Fruit fly (Drosophila melanogaster) whole organism, prepupa: ENCODE data around the gene CG3407.
A peak's percentile ranks its signal among the peaks of the same experiment; 100 is the strongest.

Experiments used
- CG10631 ChIP-seq: fragments of 200-800 bp; sonication (Bioruptor generic); optimal IDR thresholded peaks from 2 replicates; lab custom pipeline; 2016; ENCODE audit warnings: missing biosample characterization, missing genetic modification characterization
- CG10669 ChIP-seq: fragments of 200-800 bp; sonication (Bioruptor generic); optimal IDR thresholded peaks from 3 replicates; lab custom pipeline; 2018; ENCODE audit warnings: missing biosample characterization, mild to moderate bottlenecking, missing genetic modification characterization, moderate library complexity
- CG11294 ChIP-seq: fragments of 200-800 bp; sonication (Bioruptor generic); IDR thresholded peaks from 2 replicates; pipeline ENCODE4 v1.3.6; 2022; ENCODE audit warnings: missing biosample characterization, missing genetic modification characterization
- CG11762 ChIP-seq: fragments of 200-800 bp; sonication (Bioruptor generic); optimal IDR thresholded peaks from 3 replicates; lab custom pipeline; 2016; ENCODE audit warnings: missing biosample characterization, missing genetic modification characterization; ENCODE audit not compliant: insufficient read depth
- CG11902 ChIP-seq: fragments of 200-800 bp; sonication (Bioruptor generic); optimal IDR thresholded peaks from 3 replicates; lab custom pipeline; 2016; ENCODE audit warnings: missing biosample characterization, missing genetic modification characterization
- CG15336 ChIP-seq: fragments of 200-800 bp; sonication (Bioruptor generic); IDR thresholded peaks from 2 replicates; pipeline ENCODE4 v1.3.6; 2022; ENCODE audit warnings: missing biosample characterization, missing genetic modification characterization
- CG16779 ChIP-seq: fragments of 200-800 bp; sonication (Bioruptor generic); optimal IDR thresholded peaks from 3 replicates; lab custom pipeline; 2017; ENCODE audit warnings: missing biosample characterization, mild to moderate bottlenecking, missing genetic modification characterization
- CG3032 ChIP-seq: fragments of 200-800 bp; optimal IDR thresholded peaks from 2 replicates; lab custom pipeline; 2019; ENCODE audit warnings: missing biosample characterization, mild to moderate bottlenecking, missing genetic modification characterization, moderate library complexity
- CG31627 ChIP-seq: fragments of 200-800 bp; sonication (Bioruptor generic); optimal IDR thresholded peaks from 3 replicates; lab custom pipeline; 2016; ENCODE audit warnings: missing biosample characterization, missing genetic modification characterization
- CG32006 ChIP-seq: fragments of 200-800 bp; sonication (Bioruptor generic); optimal IDR thresholded peaks from 3 replicates; lab custom pipeline; 2017; ENCODE audit warnings: missing biosample characterization, mild to moderate bottlenecking, missing genetic modification characterization
- CG3919 ChIP-seq: fragments of 200-800 bp; sonication (Bioruptor generic); optimal IDR thresholded peaks from 3 replicates; lab custom pipeline; 2016; ENCODE audit warnings: missing biosample characterization, missing genetic modification characterization
- CG6163 ChIP-seq: fragments of 200-800 bp; sonication (Bioruptor generic); IDR thresholded peaks from 3 replicates; pipeline ENCODE4 v1.3.6; 2022; ENCODE audit warnings: missing biosample characterization, missing genetic modification characterization
- CG6276 ChIP-seq: fragments of 200-800 bp; sonication (Bioruptor generic); optimal IDR thresholded peaks from 2 replicates; lab custom pipeline; 2017; ENCODE audit warnings: missing biosample characterization, mild to moderate bottlenecking, missing genetic modification characterization
- CG6792 ChIP-seq: fragments of 200-800 bp; sonication (Bioruptor generic); optimal IDR thresholded peaks from 3 replicates; lab custom pipeline; 2016; ENCODE audit warnings: missing biosample characterization, missing genetic modification characterization
- CG6808 ChIP-seq: fragments of 200-800 bp; sonication (Bioruptor generic); optimal IDR thresholded peaks from 3 replicates; lab custom pipeline; 2017; ENCODE audit warnings: missing biosample characterization, missing genetic modification characterization, mild to moderate bottlenecking, moderate library complexity, missing genetic modification reagents
- CG6854 ChIP-seq: fragments of 200-800 bp; sonication (Bioruptor generic); optimal IDR thresholded peaks from 2 replicates; lab custom pipeline; 2017; ENCODE audit warnings: missing biosample characterization, mild to moderate bottlenecking, missing genetic modification characterization
- CG7368 ChIP-seq: fragments of 200-800 bp; sonication (Bioruptor generic); optimal IDR thresholded peaks from 3 replicates; lab custom pipeline; 2016; ENCODE audit warnings: missing biosample characterization, missing genetic modification characterization
- CG8119 ChIP-seq: fragments of 200-800 bp; sonication (Bioruptor generic); IDR thresholded peaks from 3 replicates; pipeline ENCODE4 v1.3.6; 2022; ENCODE audit warnings: missing biosample characterization, missing genetic modification characterization
- CG8319 ChIP-seq: fragments of 200-800 bp; sonication (Bioruptor generic); optimal IDR thresholded peaks from 3 replicates; lab custom pipeline; 2016; ENCODE audit warnings: missing biosample characterization, missing genetic modification characterization
- CG8632 ChIP-seq: fragments of 200-800 bp; sonication (Bioruptor generic); optimal IDR thresholded peaks from 3 replicates; lab custom pipeline; 2016; ENCODE audit warnings: missing biosample characterization, missing genetic modification characterization
- CG9139 ChIP-seq: fragments of 200-800 bp; sonication (Bioruptor generic); optimal IDR thresholded peaks from 3 replicates; lab custom pipeline; 2017; ENCODE audit warnings: missing biosample characterization, mild to moderate bottlenecking, missing genetic modification characterization
- Eip75B ChIP-seq: fragments of 200-800 bp; sonication (Bioruptor generic); optimal IDR thresholded peaks from 3 replicates; lab custom pipeline; 2016; ENCODE audit warnings: missing biosample characterization, missing genetic modification characterization
- Eip93F ChIP-seq: fragments of 200-800 bp; sonication (Bioruptor generic); optimal IDR thresholded peaks from 2 replicates; lab custom pipeline; 2016; ENCODE audit warnings: missing biosample characterization, mild to moderate bottlenecking, missing genetic modification characterization
- Ets96B ChIP-seq: fragments of 200-800 bp; optimal IDR thresholded peaks from 2 replicates; lab custom pipeline; 2019; ENCODE audit warnings: missing biosample characterization, mild to moderate bottlenecking, missing genetic modification characterization, moderate library complexity
- Hr38 ChIP-seq: sonication (Bioruptor generic); optimal IDR thresholded peaks from 2 replicates; lab custom pipeline; 2016; ENCODE audit warnings: missing biosample characterization, missing genetic modification characterization
- Hr39 ChIP-seq: fragments of 200-800 bp; sonication (Bioruptor generic); optimal IDR thresholded peaks from 2 replicates; lab custom pipeline; 2016; ENCODE audit warnings: missing biosample characterization, missing genetic modification characterization
- Hr4 ChIP-seq: fragments of 200-800 bp; sonication (Bioruptor generic); optimal IDR thresholded peaks from 3 replicates; lab custom pipeline; 2016; ENCODE audit warnings: missing biosample characterization, missing genetic modification characterization
- Lpt ChIP-seq: fragments of 200-800 bp; sonication (Bioruptor generic); optimal IDR thresholded peaks from 3 replicates; lab custom pipeline; 2016; ENCODE audit warnings: missing biosample characterization, missing genetic modification characterization
- Met ChIP-seq: fragments of 200-800 bp; sonication (Bioruptor generic); optimal IDR thresholded peaks from 3 replicates; lab custom pipeline; 2016; ENCODE audit warnings: missing biosample characterization, missing genetic modification characterization
- Sox102F ChIP-seq: fragments of 200-800 bp; sonication (Bioruptor generic); optimal IDR thresholded peaks from 2 replicates; lab custom pipeline; 2016; ENCODE audit warnings: missing biosample characterization, mild to moderate bottlenecking, missing genetic modification characterization
- Sox14 ChIP-seq: fragments of 200-800 bp; sonication (Bioruptor generic); optimal IDR thresholded peaks from 3 replicates; lab custom pipeline; 2016; ENCODE audit warnings: missing biosample characterization, missing genetic modification characterization
- Sox15 ChIP-seq: fragments of 200-800 bp; sonication (Bioruptor generic); optimal IDR thresholded peaks from 3 replicates; lab custom pipeline; 2016; ENCODE audit warnings: missing biosample characterization, missing genetic modification characterization
- acj6 ChIP-seq: fragments of 200-800 bp; sonication (Bioruptor generic); optimal IDR thresholded peaks from 3 replicates; lab custom pipeline; 2016; ENCODE audit warnings: missing biosample characterization, missing genetic modification characterization
- cyc ChIP-seq: fragments of 200-800 bp; sonication (Bioruptor generic); optimal IDR thresholded peaks from 3 replicates; lab custom pipeline; 2016; ENCODE audit warnings: missing biosample characterization, missing genetic modification characterization
- esn ChIP-seq: fragments of 200-800 bp; sonication (Bioruptor generic); optimal IDR thresholded peaks from 2 replicates; lab custom pipeline; 2016; ENCODE audit warnings: missing biosample characterization, mild to moderate bottlenecking, missing genetic modification characterization, moderate library complexity
- fd59A ChIP-seq: fragments of 200-800 bp; sonication (Bioruptor generic); optimal IDR thresholded peaks from 2 replicates; lab custom pipeline; 2017; ENCODE audit warnings: missing biosample characterization, mild to moderate bottlenecking, missing genetic modification characterization, missing genetic modification reagents
- fd85E ChIP-seq: fragments of 200-800 bp; sonication (Bioruptor generic); optimal IDR thresholded peaks from 3 replicates; lab custom pipeline; 2016; ENCODE audit warnings: missing biosample characterization, missing genetic modification characterization
- fkh ChIP-seq: fragments of 200-800 bp; sonication (Bioruptor generic); optimal IDR thresholded peaks from 3 replicates; lab custom pipeline; 2017; ENCODE audit warnings: missing biosample characterization, mild to moderate bottlenecking, missing genetic modification characterization, moderate library complexity
- lz ChIP-seq: fragments of 200-800 bp; sonication (Bioruptor generic); optimal IDR thresholded peaks from 3 replicates; lab custom pipeline; 2016; ENCODE audit warnings: missing biosample characterization, missing genetic modification characterization
- net ChIP-seq: fragments of 200-800 bp; sonication (Bioruptor generic); optimal IDR thresholded peaks from 3 replicates; lab custom pipeline; 2016; ENCODE audit warnings: missing biosample characterization, missing genetic modification characterization
- pdm3 ChIP-seq: fragments of 200-800 bp; sonication (Bioruptor generic); optimal IDR thresholded peaks from 3 replicates; lab custom pipeline; 2016; ENCODE audit warnings: missing biosample characterization, missing genetic modification characterization
- salr ChIP-seq, 2 experiments: fragments of 200-800 bp; sonication (Bioruptor generic); optimal IDR thresholded peaks; 3 replicates each; lab custom pipeline; 2016 to 2018; ENCODE audit warnings: missing biosample characterization in 2 of 2, missing genetic modification characterization in 2 of 2, mild to moderate bottlenecking in 1 of 2
- svp ChIP-seq: fragments of 200-800 bp; sonication (Bioruptor generic); peaks from one replicate; lab custom pipeline; 2016; ENCODE audit warnings: missing biosample characterization, missing genetic modification characterization
- topi ChIP-seq: fragments of 200-800 bp; sonication (Bioruptor generic); optimal IDR thresholded peaks from 3 replicates; lab custom pipeline; 2016; ENCODE audit warnings: missing biosample characterization, missing genetic modification characterization
- vri ChIP-seq: fragments of 200-800 bp; sonication (Bioruptor generic); optimal IDR thresholded peaks from 3 replicates; lab custom pipeline; 2016; ENCODE audit warnings: missing biosample characterization, mild to moderate bottlenecking, missing genetic modification characterization

Gene CG3407

DNA sequence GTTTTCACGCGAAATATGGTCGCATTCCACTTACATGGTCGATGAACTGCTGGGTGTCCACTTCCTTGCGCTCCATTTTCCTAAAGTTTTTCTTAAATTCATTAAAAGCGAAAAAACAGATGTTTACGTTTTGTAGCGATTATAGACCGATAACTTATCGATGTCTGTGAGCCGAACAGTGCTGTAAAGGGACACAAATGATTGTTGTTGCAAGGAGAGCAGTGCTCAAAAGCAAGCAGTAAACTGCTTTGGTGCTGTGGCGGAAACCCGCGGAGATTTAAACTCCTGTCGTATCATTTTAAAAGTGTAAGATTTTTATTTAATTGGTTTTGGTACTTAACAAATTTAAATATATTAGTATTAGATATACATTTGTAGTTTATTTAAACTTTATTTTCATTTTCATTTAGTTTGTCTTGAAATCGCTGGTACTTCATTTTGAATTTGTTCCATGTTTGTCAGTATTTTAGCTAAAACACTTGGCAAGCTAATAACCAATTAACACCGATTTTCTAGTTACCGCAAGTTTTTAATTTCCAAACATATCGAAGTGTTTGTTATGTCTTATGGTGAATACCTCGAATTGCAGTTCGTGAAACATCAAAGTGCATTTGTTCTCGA, at the start of gene CG3407:
TSS of gene CG3407 (minus strand) at position 156 of the 621 bp plus-strand sequence.
- TF ChIP-seq lz (GFP tag; lab: Kevin White, UChicago) (peak; percentile 16), fd59A (GFP tag; lab: Kevin White, UChicago) (peak; percentile 19), Sox15 (GFP tag; lab: Kevin White, UChicago) (no peak), esn (peak; percentile 53), fkh (peak; percentile 53), pdm3 (no peak), CG31627 (peak; percentile 33), cyc (GFP tag; lab: Kevin White, UChicago) (peak; percentile 24), CG11762 (GFP tag; lab: Kevin White, UChicago) (no peak)

DNA sequence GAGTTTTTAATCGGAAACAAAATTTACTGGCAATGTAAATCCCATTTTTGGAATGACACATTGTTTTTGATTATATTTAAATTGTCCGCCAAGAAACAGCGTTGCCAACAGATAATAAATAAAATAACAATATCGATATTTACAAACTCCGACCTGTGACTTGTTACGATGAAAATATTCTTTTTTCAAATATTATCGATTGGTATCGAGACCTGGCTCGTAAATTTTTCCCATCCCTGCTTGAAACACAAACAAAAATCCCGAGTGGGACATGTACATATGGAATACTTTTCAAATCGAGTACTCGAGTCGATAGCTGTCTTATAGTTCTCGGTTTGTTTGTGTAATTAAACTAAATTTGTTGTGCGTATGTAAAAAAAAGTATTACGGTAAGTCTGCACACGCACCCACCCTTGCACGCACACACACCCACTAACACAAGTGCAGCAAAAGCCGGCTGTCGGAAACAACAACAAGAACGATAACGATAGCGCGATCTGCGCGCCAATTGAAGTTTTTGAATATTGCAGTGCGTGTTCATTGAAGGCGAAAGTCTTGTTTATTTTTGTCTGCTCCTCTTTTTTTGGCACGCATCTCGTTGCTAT, 49.3 kb upstream of the CG3407 start, which contains the start of gene TTLL4B:
TSS of gene TTLL4B (plus strand) at position 232 of the 605 bp plus-strand sequence.
- TF ChIP-seq esn (peak; percentile 24), CG6276 (peak; percentile 98), Met (no peak), CG6808 (GFP tag; lab: Kevin White, UChicago) (no peak), CG3032 (tag; lab: Kevin White, UChicago) (no peak)

DNA sequence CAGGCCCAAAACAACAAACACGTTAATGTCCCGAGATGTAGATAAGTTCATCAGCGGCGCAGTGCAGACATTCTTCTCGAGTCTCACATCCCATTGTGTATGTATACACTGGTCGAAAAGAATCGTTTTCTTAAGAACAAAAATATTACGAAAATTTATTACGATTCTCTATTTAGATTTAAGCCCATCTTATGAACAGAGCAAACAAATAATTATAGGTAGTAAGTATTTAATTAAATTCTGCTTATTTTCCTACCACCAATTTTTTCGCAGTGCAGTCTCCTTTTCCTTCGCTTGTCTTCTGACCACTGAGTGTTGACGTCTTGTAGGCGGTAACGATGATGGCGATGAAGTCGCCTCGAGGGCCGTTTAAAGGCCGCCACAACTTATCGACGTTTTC, 48.2 kb upstream of the CG3407 start:
- TF ChIP-seq CG6808 (GFP tag; lab: Kevin White, UChicago), result no peak
- no peak for TF ChIP-seq CG7368 (GFP tag; lab: Kevin White, UChicago)
- TF ChIP-seq svp (GFP tag; lab: Kevin White, UChicago), result peak; percentile 79
- no peak for TF ChIP-seq topi (GFP tag; lab: Kevin White, UChicago)
- TF ChIP-seq Met, result no peak
- no peak for TF ChIP-seq CG8319
- peak; percentile 53 for TF ChIP-seq fd59A (GFP tag; lab: Kevin White, UChicago)
- no peak for TF ChIP-seq fkh
- peak; percentile 36 for TF ChIP-seq CG8632
- no peak for TF ChIP-seq CG10631 (GFP tag; lab: Kevin White, UChicago)
- peak; percentile 3 for TF ChIP-seq CG6854 (GFP tag; lab: Kevin White, UChicago)
- TF ChIP-seq CG11294 (GFP tag; lab: Robert Waterston, UW), result no peak
- TF ChIP-seq Lpt (GFP tag; lab: Kevin White, UChicago), result no peak
- TF ChIP-seq CG6163 (GFP tag; lab: Robert Waterston, UW), result peak; percentile 68
- TF ChIP-seq CG15336 (GFP tag; lab: Robert Waterston, UW), result no peak
- TF ChIP-seq cyc (GFP tag; lab: Kevin White, UChicago), result peak; percentile 53
- TF ChIP-seq Sox15 (GFP tag; lab: Kevin White, UChicago), result no peak
- no peak for TF ChIP-seq Hr4 (GFP tag; lab: Kevin White, UChicago)
- peak; percentile 48 for TF ChIP-seq CG31627
- TF ChIP-seq lz (GFP tag; lab: Kevin White, UChicago), result peak; percentile 63
- TF ChIP-seq Hr38 (GFP tag; lab: Kevin White, UChicago), result no peak
- no peak for TF ChIP-seq CG32006 (GFP tag; lab: Kevin White, UChicago)
- TF ChIP-seq acj6, result peak; percentile 68
- TF ChIP-seq CG16779 (tag; lab: Kevin White, UChicago), result no peak
- TF ChIP-seq Eip75B (GFP tag; lab: Kevin White, UChicago), result no peak
- peak; percentile 54 for TF ChIP-seq CG6792
- no peak for TF ChIP-seq CG3919
- TF ChIP-seq salr (GFP tag; optimal IDR thresholded peaks at IDR 0.05; lab: Kevin White, UChicago), result peak in 1 of 2 experiments; percentile 38
- TF ChIP-seq Sox102F (GFP tag; lab: Kevin White, UChicago), result no peak
- TF ChIP-seq Hr39 (GFP tag; lab: Kevin White, UChicago), result no peak
- TF ChIP-seq CG6276, result no peak
- TF ChIP-seq fd85E (GFP tag; lab: Kevin White, UChicago), result no peak
- no peak for TF ChIP-seq net
- 0 out of 3 replicates have a peak, but pooled peaks have one; percentile 31 for TF ChIP-seq CG8119 (GFP tag; lab: Robert Waterston, UW)
- TF ChIP-seq vri (GFP tag; lab: Kevin White, UChicago), result no peak
- no peak for TF ChIP-seq Eip93F
- TF ChIP-seq CG11902 (GFP tag; lab: Kevin White, UChicago), result peak; percentile 7
- no peak for TF ChIP-seq CG10669 (GFP tag; lab: Kevin White, UChicago)
- peak; percentile 25 for TF ChIP-seq CG9139
- TF ChIP-seq Ets96B, result peak; percentile 59
- peak; percentile 80 for TF ChIP-seq esn
- TF ChIP-seq Sox14, result no peak
- no peak for TF ChIP-seq pdm3
